In genomic region chr3R:24151924-24152809, dm6 we compare ENCODE assay signal across 1 fruit fly cellular context.
TF ChIP-seq lines count a peak whose summit lies in the region.

Gene p38a, minus strand, starts transcription at chr3R:24152321.
Gene CG6178, plus strand, starts transcription at chr3R:24152347.

TF ChIP-seq in whole organism, embryonic, 481 proteins besides CTCF, POLR2A, EP300 and RAD21 (continued from another document):
- TF ChIP-seq stwl (tag; optimal IDR thresholded peaks at IDR 0.05; lab: Kevin White, UChicago) (peak; percentile 76), CoRest (tag; optimal IDR thresholded peaks at IDR 0.05; lab: Kevin White, UChicago) (peak; percentile 99), Sox102F (GFP tag; optimal IDR thresholded peaks at IDR 0.05; lab: Kevin White, UChicago) (peak; percentile 99), Lpt (GFP tag; optimal IDR thresholded peaks at IDR 0.05; lab: Kevin White, UChicago) (no peak), Fer1 (GFP tag; optimal IDR thresholded peaks at IDR 0.05; lab: Kevin White, UChicago) (peak; percentile 97), CG9437 (GFP tag; optimal IDR thresholded peaks at IDR 0.05; lab: Kevin White, UChicago) (peak; percentile 96), CG15601 (tag; optimal IDR thresholded peaks at IDR 0.05; lab: Kevin White, UChicago) (peak; percentile 95), CG17361 (GFP tag; IDR thresholded peaks at IDR 0.05; lab: Robert Waterston, UW) (peak; percentile 100), nerfin-2 (GFP tag; IDR thresholded peaks at IDR 0.05; lab: Robert Waterston, UW; ENCODE audit: partially characterized antibody) (no peak), CG4820 (GFP tag; optimal IDR thresholded peaks at IDR 0.05; lab: Kevin White, UChicago) (peak; percentile 91), Ptx1 (GFP tag; IDR thresholded peaks at IDR 0.05; lab: Robert Waterston, UW) (peak; percentile 99), kni (GFP tag; optimal IDR thresholded peaks at IDR 0.05; lab: Kevin White, UChicago) (no peak), CG10654 (GFP tag; optimal IDR thresholded peaks at IDR 0.05; lab: Kevin White, UChicago) (peak; percentile 95), Hey (tag; optimal IDR thresholded peaks at IDR 0.05; lab: Kevin White, UChicago) (peak; percentile 53), org-1 (GFP tag; optimal IDR thresholded peaks at IDR 0.05; lab: Kevin White, UChicago) (peak; percentile 92), so (GFP tag; IDR thresholded peaks at IDR 0.05; lab: Robert Waterston, UW) (peak; percentile 96), dm (GFP tag; optimal IDR thresholded peaks at IDR 0.05; lab: Kevin White, UChicago) (no peak), Bgb (GFP tag; IDR thresholded peaks at IDR 0.05; lab: Robert Waterston, UW; ENCODE audit: partially characterized antibody) (peak; percentile 8; the same call in 1 of the 2 replicates), CG30403 (GFP tag; optimal IDR thresholded peaks at IDR 0.05; lab: Kevin White, UChicago) (peak; percentile 95), CG2678 (tag; optimal IDR thresholded peaks at IDR 0.05; lab: Kevin White, UChicago) (peak; percentile 99), Atf-2 (GFP tag; optimal IDR thresholded peaks at IDR 0.05; lab: Kevin White, UChicago) (peak; percentile 43), fru (optimal IDR thresholded peaks at IDR 0.05; lab: Kevin White, UChicago) (no peak), CG7928 (GFP tag; optimal IDR thresholded peaks at IDR 0.05; lab: Kevin White, UChicago) (peak; percentile 74), vnd (GFP tag; IDR thresholded peaks at IDR 0.05; lab: Robert Waterston, UW; ENCODE audit: partially characterized antibody) (no peak), CG14965 (GFP tag; optimal IDR thresholded peaks at IDR 0.05; lab: Kevin White, UChicago; ENCODE audit: borderline replicate concordance) (no peak), tll (GFP tag; optimal IDR thresholded peaks at IDR 0.05; lab: Kevin White, UChicago) (no peak), gcm (GFP tag; optimal IDR thresholded peaks at IDR 0.05; lab: Kevin White, UChicago) (peak; percentile 98), sna (GFP tag; IDR thresholded peaks at IDR 0.05; lab: Robert Waterston, UW; ENCODE audit: partially characterized antibody) (no peak), CG13894 (tag; optimal IDR thresholded peaks at IDR 0.05; lab: Kevin White, UChicago) (peak; percentile 96), HmgD (GFP tag; optimal IDR thresholded peaks at IDR 0.05; lab: Kevin White, UChicago) (no peak), CG11560 (tag; IDR thresholded peaks at IDR 0.05; lab: Robert Waterston, UW) (peak; percentile 96), schlank (tag; optimal IDR thresholded peaks at IDR 0.05; lab: Kevin White, UChicago) (peak; percentile 85), HLHmδ (GFP tag; optimal IDR thresholded peaks at IDR 0.05; lab: Kevin White, UChicago) (no peak), CG6254 (GFP tag; optimal IDR thresholded peaks at IDR 0.05; lab: Kevin White, UChicago) (peak; percentile 88), NK7.1 (GFP tag; optimal IDR thresholded peaks at IDR 0.05; lab: Kevin White, UChicago) (no peak)
TF ChIP-seq in whole organism, embryonic: peak in this region for 399.
